Worm (Caenorhabditis elegans) whole organism, L4 larva: ENCODE results near the gene bath-44.

Source experiments
- D1046.2 ChIP-seq: fragments of 200-800 bp; sonication (Bioruptor generic); IDR thresholded peaks from 2 replicates; pipeline ENCODE4 v1.3.6; 2022; ENCODE audit warnings: missing genetic modification characterization, missing compliant biosample characterization
- F26F4.8 ChIP-seq: fragments of 200-800 bp; sonication (Bioruptor generic); conservative IDR thresholded peaks from 2 replicates; pipeline ENCODE4 v1.3.6; 2022; ENCODE audit warnings: missing genetic modification characterization, missing compliant biosample characterization
- F49E8.2 ChIP-seq: sonication (generic microtip); optimal IDR thresholded peaks from 2 replicates; lab custom pipeline; 2016; ENCODE audit warnings: missing compliant biosample characterization, mild to moderate bottlenecking, missing genetic modification characterization, borderline replicate concordance
- Y105C5A.15 ChIP-seq: fragments of 200-800 bp; sonication (Bioruptor generic); IDR thresholded peaks from 2 replicates; pipeline ENCODE4 v1.3.6; 2022; ENCODE audit warnings: missing genetic modification characterization, missing compliant biosample characterization
- Y48G9A.11 ChIP-seq: fragments of 200-800 bp; sonication (Bioruptor generic); IDR thresholded peaks from 2 replicates; pipeline ENCODE4 v1.3.6; 2022; ENCODE audit warnings: missing genetic modification reagents, missing genetic modification characterization, missing compliant biosample characterization
- ZK546.5 ChIP-seq, 2 experiments: sonication (generic microtip); optimal IDR thresholded peaks; 2 replicates each; lab custom pipeline; 2017; ENCODE audit warnings: missing biosample characterization in 2 of 2, missing genetic modification characterization in 2 of 2
- aha-1 ChIP-seq: fragments of 150-350 bp; peaks from one replicate; lab custom pipeline; 2014; ENCODE audit warnings: missing biosample characterization, missing genetic modification characterization
- ama-1 ChIP-seq: fragments of 150-350 bp; optimal IDR thresholded peaks from 2 replicates; lab custom pipeline; 2014; ENCODE audit warnings: inconsistent platforms, mixed read lengths
- attf-4 ChIP-seq: sonication (generic microtip); optimal IDR thresholded peaks from 3 replicates; lab custom pipeline; 2017; ENCODE audit warnings: missing biosample characterization, missing genetic modification characterization
- ceh-28 ChIP-seq: fragments of 150-350 bp; optimal IDR thresholded peaks from 2 replicates; lab custom pipeline; 2014; ENCODE audit warnings: missing biosample characterization, missing genetic modification reagents, missing genetic modification characterization
- ceh-32 ChIP-seq: sonication (generic microtip); optimal IDR thresholded peaks from 2 replicates; lab custom pipeline; 2016; ENCODE audit warnings: mild to moderate bottlenecking, missing genetic modification characterization, missing compliant biosample characterization; ENCODE audit not compliant: poor library complexity
- ces-1 ChIP-seq: fragments of 150-350 bp; sonication (generic microtip); optimal IDR thresholded peaks from 4 replicates; lab custom pipeline; 2014; ENCODE audit warnings: missing biosample characterization, missing genetic modification reagents, missing genetic modification characterization
- ctbp-1 ChIP-seq: fragments of 200-800 bp; sonication (Bioruptor generic); IDR thresholded peaks from 2 replicates; pipeline ENCODE4 v1.3.6; 2022; ENCODE audit warnings: missing genetic modification reagents, missing genetic modification characterization, missing compliant biosample characterization
- daf-16 ChIP-seq, 3 experiments: sonication (generic microtip); optimal IDR thresholded peaks; 2 replicates each; lab custom pipeline; 2016 to 2017; ENCODE audit warnings: missing genetic modification characterization in 3 of 3, missing genetic modification reagents in 3 of 3, mild to moderate bottlenecking in 2 of 3, missing compliant biosample characterization in 2 of 3, missing biosample characterization in 1 of 3, moderate library complexity in 1 of 3
- daf-19 ChIP-seq: fragments of 200-800 bp; sonication (Bioruptor generic); conservative IDR thresholded peaks from 2 replicates; pipeline ENCODE4 v1.3.6; 2022; ENCODE audit warnings: missing genetic modification characterization, missing compliant biosample characterization
- daf-8 ChIP-seq: fragments of 200-800 bp; sonication (Bioruptor generic); IDR thresholded peaks from 2 replicates; pipeline ENCODE4 v1.3.6; 2022; ENCODE audit warnings: missing genetic modification characterization, missing compliant biosample characterization
- dmd-6 ChIP-seq: fragments of 200-800 bp; sonication (Bioruptor generic); IDR thresholded peaks from 2 replicates; pipeline ENCODE4 v1.3.6; 2022; ENCODE audit warnings: missing genetic modification reagents, missing genetic modification characterization, missing compliant biosample characterization
- dmd-8 ChIP-seq: fragments of 200-800 bp; sonication (Bioruptor generic); IDR thresholded peaks from 2 replicates; pipeline ENCODE4 v1.3.6; 2022; ENCODE audit warnings: missing genetic modification characterization, missing compliant biosample characterization
- egl-43 ChIP-seq: fragments of 200-800 bp; sonication (Bioruptor generic); IDR thresholded peaks from 2 replicates; pipeline ENCODE4 v1.3.6; 2022; ENCODE audit warnings: missing genetic modification reagents, missing genetic modification characterization, missing compliant biosample characterization
- gei-8 ChIP-seq: fragments of 200-800 bp; sonication (Bioruptor generic); optimal IDR thresholded peaks from 2 replicates; lab custom pipeline; 2018; ENCODE audit warnings: mild to moderate bottlenecking, missing genetic modification characterization, missing compliant biosample characterization
- hlh-11 ChIP-seq: fragments of 200-800 bp; sonication (Bioruptor generic); optimal IDR thresholded peaks from 2 replicates; lab custom pipeline; 2018; ENCODE audit warnings: mild to moderate bottlenecking, missing genetic modification characterization, missing compliant biosample characterization
- hlh-30 ChIP-seq: sonication (generic microtip); optimal IDR thresholded peaks from 2 replicates; lab custom pipeline; 2017; ENCODE audit warnings: antibody characterized with exemption, mild to moderate bottlenecking, missing genetic modification characterization, missing compliant biosample characterization; ENCODE audit not compliant: insufficient read depth
- lin-29 ChIP-seq: fragments of 200-800 bp; sonication (Bioruptor generic); IDR thresholded peaks from 2 replicates; pipeline ENCODE4 v1.3.6; 2022; ENCODE audit warnings: missing genetic modification reagents, missing genetic modification characterization, missing compliant biosample characterization
- lir-3 ChIP-seq: sonication (generic microtip); optimal IDR thresholded peaks from 2 replicates; lab custom pipeline; 2016; ENCODE audit warnings: mild to moderate bottlenecking, missing genetic modification characterization, missing compliant biosample characterization
- lsy-2 ChIP-seq, 2 experiments: fragments of 150-350 bp in 1 of 2; sonication (generic microtip) in 1 of 2; optimal IDR thresholded peaks; 2 replicates each; lab custom pipeline; 2014 to 2017; ENCODE audit warnings: missing biosample characterization in 2 of 2, missing genetic modification characterization in 2 of 2
- madf-5 ChIP-seq, 2 experiments: fragments of 200-800 bp; sonication (Bioruptor generic); IDR thresholded peaks; 2 replicates each; pipeline ENCODE4 v1.3.6; 2022; ENCODE audit warnings: missing compliant biosample characterization in 2 of 2, missing genetic modification characterization in 2 of 2
- madf-9 ChIP-seq: fragments of 200-800 bp; sonication (Bioruptor generic); conservative IDR thresholded peaks from 2 replicates; pipeline ENCODE4 v1.3.6; 2022; ENCODE audit warnings: missing genetic modification reagents, missing genetic modification characterization, missing compliant biosample characterization
- mdl-1 ChIP-seq, 2 experiments: fragments of 150-350 bp in 1 of 2; sonication (generic microtip) in 1 of 2; optimal IDR thresholded peaks; 2 replicates each; lab custom pipeline; 2014 to 2017; ENCODE audit warnings: missing biosample characterization in 2 of 2, missing genetic modification characterization in 2 of 2
- mep-1 ChIP-seq: fragments of 150-350 bp; sonication (generic microtip); optimal IDR thresholded peaks from 3 replicates; lab custom pipeline; 2014; ENCODE audit warnings: missing biosample characterization, missing genetic modification characterization
- mes-2 ChIP-seq: sonication (generic microtip); optimal IDR thresholded peaks from 2 replicates; lab custom pipeline; 2016; ENCODE audit warnings: missing genotype, mild to moderate bottlenecking, missing genetic modification characterization, missing compliant biosample characterization; ENCODE audit not compliant: poor library complexity, severe bottlenecking
- mxl-2 ChIP-seq: fragments of 200-800 bp; sonication (Bioruptor generic); conservative IDR thresholded peaks from 2 replicates; pipeline ENCODE4 v1.3.6; 2022; ENCODE audit warnings: missing genetic modification reagents, missing genetic modification characterization, missing compliant biosample characterization
- mxl-3 ChIP-seq: fragments of 200-800 bp; sonication (Bioruptor generic); optimal IDR thresholded peaks from 2 replicates; lab custom pipeline; 2018; ENCODE audit warnings: mild to moderate bottlenecking, missing genetic modification characterization, missing compliant biosample characterization
- nhr-102 ChIP-seq: sonication (generic microtip); optimal IDR thresholded peaks from 2 replicates; lab custom pipeline; 2016; ENCODE audit warnings: mild to moderate bottlenecking, missing genetic modification characterization, moderate library complexity, missing compliant biosample characterization
- nhr-11 ChIP-seq: fragments of 150-350 bp; optimal IDR thresholded peaks from 2 replicates; lab custom pipeline; 2014; ENCODE audit warnings: missing biosample characterization, missing genetic modification characterization
- nhr-111 ChIP-seq: fragments of 200-800 bp; sonication (Bioruptor generic); optimal IDR thresholded peaks from 2 replicates; lab custom pipeline; 2018; ENCODE audit warnings: mild to moderate bottlenecking, missing genetic modification characterization, missing compliant biosample characterization
- nhr-237 ChIP-seq: sonication (generic microtip); optimal IDR thresholded peaks from 2 replicates; lab custom pipeline; 2017; ENCODE audit warnings: missing biosample characterization, missing genetic modification characterization
- nhr-42 ChIP-seq: fragments of 200-800 bp; sonication (Bioruptor generic); IDR thresholded peaks from 2 replicates; pipeline ENCODE4 v1.3.6; 2022; ENCODE audit warnings: missing genetic modification characterization, missing compliant biosample characterization
- pha-4 ChIP-seq, 2 experiments: fragments of 150-350 bp in 1 of 2; fragments of 200-800 bp in 1 of 2; sonication (Bioruptor generic) in 1 of 2; IDR thresholded peaks in 1 of 2; optimal IDR thresholded peaks in 1 of 2; 2 replicates each; pipeline versions ENCODE4 v1.3.6 to Lab custom; 2014 to 2022; ENCODE audit warnings: missing genetic modification characterization in 2 of 2, missing genetic modification reagents in 2 of 2, missing biosample characterization in 1 of 2, missing compliant biosample characterization in 1 of 2
- php-3 ChIP-seq: fragments of 200-800 bp; sonication (Bioruptor generic); IDR thresholded peaks from 2 replicates; pipeline ENCODE4 v1.3.6; 2022; ENCODE audit warnings: missing genetic modification reagents, missing genetic modification characterization, missing compliant biosample characterization
- pqm-1 ChIP-seq: sonication (generic microtip); optimal IDR thresholded peaks from 2 replicates; lab custom pipeline; 2017; ENCODE audit warnings: missing biosample characterization, missing genetic modification characterization
- rbr-2 ChIP-seq: sonication (generic microtip); optimal IDR thresholded peaks from 2 replicates; lab custom pipeline; 2016; ENCODE audit warnings: missing genotype, missing genetic modification characterization, missing compliant biosample characterization
- set-16 ChIP-seq: fragments of 200-800 bp; sonication (Bioruptor generic); IDR thresholded peaks from 2 replicates; pipeline ENCODE4 v1.3.6; 2022; ENCODE audit warnings: missing genetic modification reagents, missing genetic modification characterization, missing compliant biosample characterization
- spr-1 ChIP-seq: sonication (generic microtip); optimal IDR thresholded peaks from 2 replicates; lab custom pipeline; 2016; ENCODE audit warnings: mild to moderate bottlenecking, missing genetic modification characterization, missing compliant biosample characterization
- tag-97 ChIP-seq: fragments of 200-800 bp; sonication (Bioruptor generic); IDR thresholded peaks from 2 replicates; pipeline ENCODE4 v1.3.6; 2022; ENCODE audit warnings: missing genetic modification characterization, missing compliant biosample characterization
- unc-39 ChIP-seq: sonication (generic microtip); optimal IDR thresholded peaks from 2 replicates; lab custom pipeline; 2017; ENCODE audit warnings: missing biosample characterization, missing genetic modification characterization
- unc-62 ChIP-seq, 3 experiments: fragments of 150-350 bp in 1 of 3; sonication (generic microtip); optimal IDR thresholded peaks in 2 of 3; peaks in 1 of 3; 1 replicate in 1 of 3; 2 replicates in 2 of 3; lab custom pipeline; 2014 to 2017; ENCODE audit warnings: missing biosample characterization in 3 of 3, missing genetic modification characterization in 3 of 3, missing genetic modification reagents in 3 of 3, missing genotype in 1 of 3
- zag-1 ChIP-seq: fragments of 150-350 bp; optimal IDR thresholded peaks from 2 replicates; lab custom pipeline; 2014; ENCODE audit warnings: missing biosample characterization, missing genetic modification characterization
- zfp-2 ChIP-seq: sonication (generic microtip); optimal IDR thresholded peaks from 2 replicates; lab custom pipeline; 2016; ENCODE audit warnings: mild to moderate bottlenecking, missing genetic modification characterization, missing compliant biosample characterization

bath-44 gene

DNA sequence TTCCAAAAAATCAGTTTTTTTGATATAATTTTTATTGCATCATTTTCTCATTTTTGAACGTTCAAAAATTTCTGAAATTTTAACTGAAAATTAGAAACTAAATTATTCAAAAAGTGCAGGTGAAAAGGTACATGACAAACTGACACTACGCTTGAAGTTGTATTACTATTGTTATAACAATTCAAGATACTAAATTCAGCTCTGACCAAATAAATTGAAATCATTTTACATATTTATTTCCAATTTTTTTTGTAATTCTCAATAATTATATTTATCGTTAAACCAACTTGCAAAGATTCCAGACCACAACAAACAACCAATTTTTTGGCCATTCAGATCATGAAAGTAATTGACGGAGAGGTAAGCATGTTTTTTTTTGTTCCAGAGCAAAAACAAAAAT, 9.3 kb upstream of the bath-44 start, which contains the start of gene sre-3:
Gene sre-3, plus strand, starts transcription at position 301 of the 400 bp plus-strand sequence.
- no peak for TF ChIP-seq mep-1 (tag; lab: Kevin White, UChicago)
- no peak for TF ChIP-seq nhr-102 (tag; lab: Kevin White, UChicago)
- no peak for TF ChIP-seq hlh-30
- TF ChIP-seq aha-1 = peak; percentile 1
- TF ChIP-seq, all 104 proteins: peak for 1

DNA sequence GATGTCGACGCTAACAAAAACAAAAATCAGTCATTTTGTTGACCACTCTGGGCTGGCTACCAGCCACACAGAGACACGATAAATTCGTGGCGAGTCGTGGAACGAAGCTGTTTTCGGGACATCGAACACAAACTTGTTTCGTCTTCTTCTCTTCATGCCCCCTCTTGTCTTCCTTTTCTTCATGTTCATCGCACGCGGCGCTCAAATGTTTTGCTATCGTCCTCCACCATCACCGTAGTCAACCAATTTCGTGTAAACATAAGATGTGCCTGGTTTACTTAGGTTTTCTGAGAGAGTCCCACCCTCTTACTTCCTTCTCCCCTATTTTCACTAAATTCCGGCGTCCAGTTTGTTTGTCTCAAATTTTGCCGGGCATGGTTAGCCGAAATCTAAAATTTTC, 4.4 kb upstream of the bath-44 start:
- TF ChIP-seq dmd-6 (no peak), tag-97 (GFP tag; lab: Robert Waterston, UW) (no peak), nhr-11 (tag; lab: Kevin White, UChicago) (no peak), unc-39 (tag; lab: Kevin White, UChicago) (no peak), ces-1 (no peak), D1046.2 (GFP tag; lab: Robert Waterston, UW) (no peak), php-3 (GFP tag; lab: Robert Waterston, UW) (no peak), unc-62 (GFP tag; optimal IDR thresholded peaks at IDR 0.05 in 1 of 2; lab: Kevin White, UChicago) (peak in 1 of 2 experiments; percentile 57), unc-62 (tag; optimal IDR thresholded peaks at IDR 0.05; lab: Kevin White, UChicago) (no peak), ceh-32 (no peak), ZK546.5 (tag; optimal IDR thresholded peaks at IDR 0.05; lab: Kevin White, UChicago) (no peak), Y48G9A.11 (GFP tag; lab: Robert Waterston, UW) (no peak), mxl-2 (no peak), pqm-1 (tag; lab: Kevin White, UChicago) (no peak), zag-1 (tag; lab: Kevin White, UChicago) (no peak), set-16 (GFP tag; lab: Robert Waterston, UW) (no peak), Y105C5A.15 (GFP tag; lab: Robert Waterston, UW) (no peak), daf-8 (no peak), nhr-42 (GFP tag; lab: Robert Waterston, UW) (no peak), hlh-30 (no peak), lir-3 (no peak), daf-19 (no peak), zfp-2 (tag; lab: Kevin White, UChicago) (no peak), pha-4 (GFP tag; IDR thresholded peaks at IDR 0.05; lab: Robert Waterston, UW) (no peak), pha-4 (tag; optimal IDR thresholded peaks at IDR 0.05; lab: Kevin White, UChicago) (no peak), rbr-2 (tag; lab: Kevin White, UChicago) (peak; percentile 27), spr-1 (tag; lab: Kevin White, UChicago) (no peak), nhr-237 (tag; lab: Kevin White, UChicago) (no peak), lin-29 (GFP tag; lab: Robert Waterston, UW) (no peak), mes-2 (tag; lab: Kevin White, UChicago) (no peak), egl-43 (GFP tag; lab: Robert Waterston, UW) (no peak), ama-1 (lab: Kevin White, UChicago) (no peak), hlh-11 (tag; lab: Kevin White, UChicago) (peak; percentile 35), mxl-3 (GFP tag; lab: Kevin White, UChicago) (peak; percentile 48), F26F4.8 (GFP tag; lab: Robert Waterston, UW) (no peak), lsy-2 (tag; optimal IDR thresholded peaks at IDR 0.05; lab: Kevin White, UChicago) (no peak), mdl-1 (tag; optimal IDR thresholded peaks at IDR 0.05; lab: Kevin White, UChicago) (peak in 1 of 2 experiments; percentile 60), gei-8 (no peak), madf-9 (GFP tag; lab: Robert Waterston, UW) (no peak), nhr-111 (GFP tag; lab: Kevin White, UChicago) (no peak), ceh-28 (no peak), attf-4 (no peak), ctbp-1 (0 out of 2 replicates have a peak, but pooled peaks have one; percentile 44), madf-5 (GFP tag; IDR thresholded peaks at IDR 0.05; lab: Robert Waterston, UW) (no peak), F49E8.2 (tag; lab: Kevin White, UChicago) (no peak), dmd-8 (GFP tag; lab: Robert Waterston, UW) (no peak), daf-16 (GFP tag; optimal IDR thresholded peaks at IDR 0.05; lab: Kevin White, UChicago) (peak in 1 of 2 experiments; percentile 29), daf-16 (tag; optimal IDR thresholded peaks at IDR 0.05; lab: Kevin White, UChicago) (peak; percentile 13)
